Worm (Caenorhabditis elegans) whole organism, L4 larva: Measurements from ENCODE around the gene nspg-11.

Experiments used
- F10B5.3 ChIP-seq: sonication (generic microtip); optimal IDR thresholded peaks from 2 replicates; lab custom pipeline; 2016; ENCODE audit warnings: mild to moderate bottlenecking, missing genetic modification characterization, missing compliant biosample characterization
- F37D6.2 ChIP-seq: sonication (generic microtip); optimal IDR thresholded peaks from 2 replicates; lab custom pipeline; 2016; ENCODE audit warnings: mild to moderate bottlenecking, missing genetic modification characterization, missing compliant biosample characterization
- R02D3.7 ChIP-seq: fragments of 150-350 bp; sonication (generic microtip); optimal IDR thresholded peaks from 3 replicates; lab custom pipeline; 2014; ENCODE audit warnings: missing biosample characterization, missing genetic modification characterization
- Y105C5A.15 ChIP-seq: fragments of 200-800 bp; sonication (Bioruptor generic); IDR thresholded peaks from 2 replicates; pipeline ENCODE4 v1.3.6; 2022; ENCODE audit warnings: missing genetic modification characterization, missing compliant biosample characterization
- Y5F2A.4 ChIP-seq: fragments of 200-800 bp; sonication (Bioruptor generic); optimal IDR thresholded peaks from 2 replicates; lab custom pipeline; 2018; ENCODE audit warnings: mild to moderate bottlenecking, missing genetic modification characterization, missing compliant biosample characterization
- Y75B8A.6 ChIP-seq: fragments of 200-800 bp; sonication (Bioruptor generic); IDR thresholded peaks from 2 replicates; pipeline ENCODE4 v1.3.6; 2022; ENCODE audit warnings: missing genetic modification reagents, missing genetic modification characterization, missing compliant biosample characterization
- ZK337.2 ChIP-seq: fragments of 200-800 bp; sonication (Bioruptor generic); IDR thresholded peaks from 2 replicates; pipeline ENCODE4 v1.3.6; 2022; ENCODE audit warnings: missing genetic modification reagents, missing genetic modification characterization, missing compliant biosample characterization
- ZK546.5 ChIP-seq, 2 experiments: sonication (generic microtip); optimal IDR thresholded peaks; 2 replicates each; lab custom pipeline; 2017; ENCODE audit warnings: missing biosample characterization in 2 of 2, missing genetic modification characterization in 2 of 2
- aly-2 ChIP-seq: sonication (generic microtip); optimal IDR thresholded peaks from 2 replicates; lab custom pipeline; 2018; ENCODE audit warnings: missing biosample characterization, missing genetic modification characterization
- ama-1 ChIP-seq: fragments of 150-350 bp; optimal IDR thresholded peaks from 2 replicates; lab custom pipeline; 2014; ENCODE audit warnings: inconsistent platforms, mixed read lengths
- ceh-32 ChIP-seq: sonication (generic microtip); optimal IDR thresholded peaks from 2 replicates; lab custom pipeline; 2016; ENCODE audit warnings: mild to moderate bottlenecking, missing genetic modification characterization, missing compliant biosample characterization; ENCODE audit not compliant: poor library complexity
- ceh-62 ChIP-seq: sonication (generic microtip); optimal IDR thresholded peaks from 2 replicates; lab custom pipeline; 2017; ENCODE audit warnings: missing biosample characterization, missing genetic modification characterization
- ces-1 ChIP-seq: fragments of 150-350 bp; sonication (generic microtip); optimal IDR thresholded peaks from 4 replicates; lab custom pipeline; 2014; ENCODE audit warnings: missing biosample characterization, missing genetic modification reagents, missing genetic modification characterization
- ctbp-1 ChIP-seq: fragments of 200-800 bp; sonication (Bioruptor generic); IDR thresholded peaks from 2 replicates; pipeline ENCODE4 v1.3.6; 2022; ENCODE audit warnings: missing genetic modification reagents, missing genetic modification characterization, missing compliant biosample characterization
- daf-12 ChIP-seq: fragments of 150-350 bp; optimal IDR thresholded peaks from 2 replicates; lab custom pipeline; 2014; ENCODE audit warnings: missing biosample characterization, missing genetic modification reagents, missing genetic modification characterization
- daf-19 ChIP-seq: fragments of 200-800 bp; sonication (Bioruptor generic); conservative IDR thresholded peaks from 2 replicates; pipeline ENCODE4 v1.3.6; 2022; ENCODE audit warnings: missing genetic modification characterization, missing compliant biosample characterization
- dpl-1 ChIP-seq: fragments of 150-350 bp; optimal IDR thresholded peaks from 2 replicates; lab custom pipeline; 2014; ENCODE audit warnings: missing biosample characterization, missing genetic modification reagents, missing genetic modification characterization
- egl-43 ChIP-seq: fragments of 200-800 bp; sonication (Bioruptor generic); IDR thresholded peaks from 2 replicates; pipeline ENCODE4 v1.3.6; 2022; ENCODE audit warnings: missing genetic modification reagents, missing genetic modification characterization, missing compliant biosample characterization
- fkh-10 ChIP-seq: fragments of 150-350 bp; optimal IDR thresholded peaks from 2 replicates; lab custom pipeline; 2014; ENCODE audit warnings: missing biosample characterization, missing genetic modification reagents, missing genetic modification characterization
- gei-8 ChIP-seq: fragments of 200-800 bp; sonication (Bioruptor generic); optimal IDR thresholded peaks from 2 replicates; lab custom pipeline; 2018; ENCODE audit warnings: mild to moderate bottlenecking, missing genetic modification characterization, missing compliant biosample characterization
- hlh-11 ChIP-seq: fragments of 200-800 bp; sonication (Bioruptor generic); optimal IDR thresholded peaks from 2 replicates; lab custom pipeline; 2018; ENCODE audit warnings: mild to moderate bottlenecking, missing genetic modification characterization, missing compliant biosample characterization
- jun-1 ChIP-seq: fragments of 150-350 bp; optimal IDR thresholded peaks from 2 replicates; lab custom pipeline; 2014; ENCODE audit warnings: missing biosample characterization, missing genetic modification reagents, missing genetic modification characterization
- lim-7 ChIP-seq: fragments of 200-800 bp; sonication (Bioruptor generic); IDR thresholded peaks from 2 replicates; pipeline ENCODE4 v1.3.6; 2022; ENCODE audit warnings: missing genetic modification characterization, missing compliant biosample characterization
- lin-1 ChIP-seq: fragments of 200-800 bp; sonication (Bioruptor generic); IDR thresholded peaks from 2 replicates; pipeline ENCODE4 v1.3.6; 2022; ENCODE audit warnings: missing genetic modification reagents, missing genetic modification characterization, missing compliant biosample characterization
- lin-29 ChIP-seq: fragments of 200-800 bp; sonication (Bioruptor generic); IDR thresholded peaks from 2 replicates; pipeline ENCODE4 v1.3.6; 2022; ENCODE audit warnings: missing genetic modification reagents, missing genetic modification characterization, missing compliant biosample characterization
- lin-38 ChIP-seq: fragments of 200-800 bp; sonication (Bioruptor generic); IDR thresholded peaks from 2 replicates; pipeline ENCODE4 v1.3.6; 2022; ENCODE audit warnings: missing genetic modification reagents, missing genetic modification characterization, missing compliant biosample characterization
- lin-39 ChIP-seq: fragments of 150-350 bp; optimal IDR thresholded peaks from 2 replicates; lab custom pipeline; 2014; ENCODE audit warnings: missing biosample characterization, missing genetic modification reagents, missing genetic modification characterization
- lsy-2 ChIP-seq, 2 experiments: fragments of 150-350 bp in 1 of 2; sonication (generic microtip) in 1 of 2; optimal IDR thresholded peaks; 2 replicates each; lab custom pipeline; 2014 to 2017; ENCODE audit warnings: missing biosample characterization in 2 of 2, missing genetic modification characterization in 2 of 2
- madf-5 ChIP-seq, 2 experiments: fragments of 200-800 bp; sonication (Bioruptor generic); IDR thresholded peaks; 2 replicates each; pipeline ENCODE4 v1.3.6; 2022; ENCODE audit warnings: missing compliant biosample characterization in 2 of 2, missing genetic modification characterization in 2 of 2
- mep-1 ChIP-seq: fragments of 150-350 bp; sonication (generic microtip); optimal IDR thresholded peaks from 3 replicates; lab custom pipeline; 2014; ENCODE audit warnings: missing biosample characterization, missing genetic modification characterization
- mes-2 ChIP-seq: sonication (generic microtip); optimal IDR thresholded peaks from 2 replicates; lab custom pipeline; 2016; ENCODE audit warnings: missing genotype, mild to moderate bottlenecking, missing genetic modification characterization, missing compliant biosample characterization; ENCODE audit not compliant: poor library complexity, severe bottlenecking
- mxl-2 ChIP-seq: fragments of 200-800 bp; sonication (Bioruptor generic); conservative IDR thresholded peaks from 2 replicates; pipeline ENCODE4 v1.3.6; 2022; ENCODE audit warnings: missing genetic modification reagents, missing genetic modification characterization, missing compliant biosample characterization
- nhr-102 ChIP-seq: sonication (generic microtip); optimal IDR thresholded peaks from 2 replicates; lab custom pipeline; 2016; ENCODE audit warnings: mild to moderate bottlenecking, missing genetic modification characterization, moderate library complexity, missing compliant biosample characterization
- nhr-11 ChIP-seq: fragments of 150-350 bp; optimal IDR thresholded peaks from 2 replicates; lab custom pipeline; 2014; ENCODE audit warnings: missing biosample characterization, missing genetic modification characterization
- nhr-111 ChIP-seq: fragments of 200-800 bp; sonication (Bioruptor generic); optimal IDR thresholded peaks from 2 replicates; lab custom pipeline; 2018; ENCODE audit warnings: mild to moderate bottlenecking, missing genetic modification characterization, missing compliant biosample characterization
- nhr-237 ChIP-seq: sonication (generic microtip); optimal IDR thresholded peaks from 2 replicates; lab custom pipeline; 2017; ENCODE audit warnings: missing biosample characterization, missing genetic modification characterization
- nhr-25 ChIP-seq: sonication (generic microtip); optimal IDR thresholded peaks from 2 replicates; lab custom pipeline; 2017; ENCODE audit warnings: missing genetic modification characterization, mild to moderate bottlenecking, missing compliant biosample characterization, antibody characterized with exemption, moderate library complexity, borderline replicate concordance; ENCODE audit not compliant: insufficient read depth
- nhr-28 ChIP-seq: fragments of 150-350 bp; optimal IDR thresholded peaks from 2 replicates; lab custom pipeline; 2014; ENCODE audit warnings: missing biosample characterization, missing genetic modification characterization
- nhr-41 ChIP-seq: fragments of 200-800 bp; sonication (Bioruptor generic); IDR thresholded peaks from 2 replicates; pipeline ENCODE4 v1.3.6; 2022; ENCODE audit warnings: missing genetic modification reagents, missing genetic modification characterization, missing compliant biosample characterization
- nhr-6 ChIP-seq: fragments of 150-350 bp; optimal IDR thresholded peaks from 2 replicates; lab custom pipeline; 2014; ENCODE audit warnings: missing biosample characterization, missing genetic modification characterization
- pha-4 ChIP-seq, 2 experiments: fragments of 150-350 bp in 1 of 2; fragments of 200-800 bp in 1 of 2; sonication (Bioruptor generic) in 1 of 2; IDR thresholded peaks in 1 of 2; optimal IDR thresholded peaks in 1 of 2; 2 replicates each; pipeline versions ENCODE4 v1.3.6 to Lab custom; 2014 to 2022; ENCODE audit warnings: missing genetic modification characterization in 2 of 2, missing genetic modification reagents in 2 of 2, missing biosample characterization in 1 of 2, missing compliant biosample characterization in 1 of 2
- rbr-2 ChIP-seq: sonication (generic microtip); optimal IDR thresholded peaks from 2 replicates; lab custom pipeline; 2016; ENCODE audit warnings: missing genotype, missing genetic modification characterization, missing compliant biosample characterization
- saeg-2 ChIP-seq: fragments of 200-800 bp; sonication (Bioruptor generic); IDR thresholded peaks from 2 replicates; pipeline ENCODE4 v1.3.6; 2022; ENCODE audit warnings: missing genetic modification reagents, missing genetic modification characterization, missing compliant biosample characterization
- sdz-12 ChIP-seq: fragments of 200-800 bp; sonication (Bioruptor generic); optimal IDR thresholded peaks from 2 replicates; lab custom pipeline; 2018; ENCODE audit warnings: mild to moderate bottlenecking, missing genetic modification characterization, missing compliant biosample characterization
- set-16 ChIP-seq: fragments of 200-800 bp; sonication (Bioruptor generic); IDR thresholded peaks from 2 replicates; pipeline ENCODE4 v1.3.6; 2022; ENCODE audit warnings: missing genetic modification reagents, missing genetic modification characterization, missing compliant biosample characterization
- skn-1 ChIP-seq: fragments of 150-350 bp; optimal IDR thresholded peaks from 2 replicates; lab custom pipeline; 2014; ENCODE audit warnings: missing biosample characterization, missing genetic modification characterization
- snpc-1.2 ChIP-seq: fragments of 200-800 bp; sonication (Bioruptor generic); IDR thresholded peaks from 2 replicates; pipeline ENCODE4 v1.3.6; 2022; ENCODE audit warnings: missing genetic modification reagents, missing genetic modification characterization, missing compliant biosample characterization
- snpc-4 ChIP-seq: fragments of 150-350 bp; optimal IDR thresholded peaks from 2 replicates; lab custom pipeline; 2014; ENCODE audit warnings: missing biosample characterization, missing genetic modification characterization
- unc-39 ChIP-seq: sonication (generic microtip); optimal IDR thresholded peaks from 2 replicates; lab custom pipeline; 2017; ENCODE audit warnings: missing biosample characterization, missing genetic modification characterization
- vab-7 ChIP-seq: fragments of 200-800 bp; sonication (Bioruptor generic); IDR thresholded peaks from 2 replicates; pipeline ENCODE4 v1.3.6; 2022; ENCODE audit warnings: missing genetic modification reagents, missing genetic modification characterization, missing compliant biosample characterization

The nspg-11 gene

DNA sequence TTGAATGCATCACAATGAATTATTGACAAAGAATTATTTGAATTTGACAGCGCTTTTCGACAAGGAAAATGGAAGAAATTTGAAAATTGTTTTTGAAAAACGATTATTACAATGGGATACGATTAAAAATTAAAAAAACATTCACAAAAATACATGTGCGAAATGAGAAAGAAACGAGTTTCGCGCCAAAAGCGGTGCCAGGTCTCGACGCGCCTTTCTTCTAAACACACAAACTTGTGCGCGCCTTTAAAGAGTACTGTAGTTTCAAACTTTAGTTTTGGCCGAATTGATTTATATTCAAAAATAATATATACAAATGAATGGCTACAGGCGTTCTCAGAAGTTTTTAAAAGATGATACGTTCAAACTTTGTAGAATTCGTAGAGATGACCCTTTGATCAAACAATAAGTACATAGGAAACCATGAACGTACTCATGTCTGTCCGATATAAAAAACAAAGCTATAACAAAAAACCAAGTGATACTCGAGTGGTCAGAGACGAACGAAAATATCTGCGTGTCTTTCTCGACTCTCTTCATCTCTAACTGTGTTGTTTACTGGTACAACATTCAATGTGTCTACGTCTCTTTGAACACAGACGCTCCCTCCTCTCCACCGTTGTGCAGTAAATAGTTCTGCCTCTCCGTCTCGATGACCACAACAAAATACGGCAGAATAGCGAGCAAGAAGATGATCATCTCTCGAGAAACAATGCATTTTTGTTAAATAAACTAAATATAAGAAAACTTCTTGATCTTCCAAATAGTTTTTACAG, 44.2 kb upstream of the nspg-11 start (continued):
- no peak for TF ChIP-seq ama-1 (lab: Kevin White, UChicago)
- no peak for TF ChIP-seq Y75B8A.6 (GFP tag; lab: Robert Waterston, UW)
- TF ChIP-seq lim-7, result no peak
- no peak for TF ChIP-seq ZK337.2 (GFP tag; lab: Robert Waterston, UW)
- peak; percentile 14 for TF ChIP-seq rbr-2 (tag; lab: Kevin White, UChicago)
- TF ChIP-seq daf-12 (tag; lab: Kevin White, UChicago), result no peak
- TF ChIP-seq set-16, result no peak
- TF ChIP-seq pha-4 (GFP tag; IDR thresholded peaks at IDR 0.05; lab: Robert Waterston, UW), result no peak
- peak; percentile 84 for TF ChIP-seq pha-4 (tag; optimal IDR thresholded peaks at IDR 0.05; lab: Kevin White, UChicago)
- TF ChIP-seq lin-39, result no peak
- peak; percentile 48 for TF ChIP-seq lin-38
- no peak for TF ChIP-seq nhr-237 (tag; lab: Kevin White, UChicago)
- TF ChIP-seq Y105C5A.15 (GFP tag; lab: Robert Waterston, UW), result no peak
- TF ChIP-seq nhr-6, result peak; percentile 33
- TF ChIP-seq lin-1, result no peak
- peak in 1 of 2 experiments; percentile 24 for TF ChIP-seq lsy-2 (tag; optimal IDR thresholded peaks at IDR 0.05; lab: Kevin White, UChicago)
- TF ChIP-seq nhr-41 (GFP tag; lab: Robert Waterston, UW), result no peak
- TF ChIP-seq snpc-4, result no peak
- no peak for TF ChIP-seq jun-1 (tag; lab: Kevin White, UChicago)
- TF ChIP-seq nhr-102, result no peak
- TF ChIP-seq nhr-25, result no peak
- peak; percentile 51 for TF ChIP-seq mes-2 (tag; lab: Kevin White, UChicago)
- no peak for TF ChIP-seq unc-39 (tag; lab: Kevin White, UChicago)
- no peak for TF ChIP-seq R02D3.7 (tag; lab: Kevin White, UChicago)
- TF ChIP-seq mxl-2, result no peak
- TF ChIP-seq saeg-2 (GFP tag; lab: Robert Waterston, UW), result no peak
- TF ChIP-seq Y5F2A.4 (GFP tag; lab: Kevin White, UChicago), result no peak
- TF ChIP-seq nhr-11 (tag; lab: Kevin White, UChicago), result no peak
- no peak for TF ChIP-seq F10B5.3 (tag; lab: Kevin White, UChicago)
- TF ChIP-seq F37D6.2 (tag; lab: Kevin White, UChicago), result no peak
- TF ChIP-seq nhr-111 (GFP tag; lab: Kevin White, UChicago), result no peak
- no peak; the same call in 1 of the 2 replicates for TF ChIP-seq snpc-1.2 (GFP tag; lab: Robert Waterston, UW)
- TF ChIP-seq ctbp-1 (GFP tag; lab: Robert Waterston, UW), result no peak
- peak; percentile 17 for TF ChIP-seq fkh-10 (GFP tag; lab: Kevin White, UChicago)
- no peak for TF ChIP-seq daf-19 (GFP tag; lab: Robert Waterston, UW)
- peak; percentile 52 for TF ChIP-seq nhr-28 (tag; lab: Kevin White, UChicago)
- TF ChIP-seq gei-8 (GFP tag; lab: Kevin White, UChicago), result no peak
- TF ChIP-seq hlh-11, result peak; percentile 44
- no peak for TF ChIP-seq vab-7 (GFP tag; lab: Robert Waterston, UW)
- TF ChIP-seq ces-1, result no peak
- no peak for TF ChIP-seq egl-43 (GFP tag; lab: Robert Waterston, UW)
- TF ChIP-seq lin-29 (GFP tag; lab: Robert Waterston, UW), result no peak
- TF ChIP-seq sdz-12 (GFP tag; lab: Kevin White, UChicago), result no peak
- TF ChIP-seq aly-2 (tag; lab: Kevin White, UChicago), result no peak
- TF ChIP-seq ceh-32 (tag; lab: Kevin White, UChicago), result no peak
- TF ChIP-seq dpl-1 (GFP tag; lab: Kevin White, UChicago), result no peak
- TF ChIP-seq madf-5 (GFP tag; IDR thresholded peaks at IDR 0.05; lab: Robert Waterston, UW), result no peak
- no peak for TF ChIP-seq ZK546.5 (tag; optimal IDR thresholded peaks at IDR 0.05; lab: Kevin White, UChicago)
- no peak for TF ChIP-seq ceh-62 (tag; lab: Kevin White, UChicago)
- no peak for TF ChIP-seq skn-1 (tag; lab: Kevin White, UChicago)
- no peak for TF ChIP-seq mep-1 (tag; lab: Kevin White, UChicago)
